Worm (Caenorhabditis elegans) whole organism, L1 larva: Measurements from ENCODE around the gene Y53C12A.11.

Experiments used
- C34B4.2 ChIP-seq: sonication (generic microtip); optimal IDR thresholded peaks from 2 replicates; lab custom pipeline; 2017; ENCODE audit warnings: mild to moderate bottlenecking, missing genetic modification characterization, missing compliant biosample characterization
- alr-1 ChIP-seq: fragments of 200-800 bp; sonication (Bioruptor generic); optimal IDR thresholded peaks from 2 replicates; lab custom pipeline; 2018; ENCODE audit warnings: borderline replicate concordance, mild to moderate bottlenecking, missing genetic modification characterization, missing compliant biosample characterization
- blmp-1 ChIP-seq: fragments of 150-350 bp; optimal IDR thresholded peaks from 2 replicates; lab custom pipeline; 2014; ENCODE audit warnings: missing biosample characterization, missing genetic modification characterization
- dpl-1 ChIP-seq, 3 experiments: fragments of 150-350 bp in 2 of 3; sonication (generic microtip) in 1 of 3; optimal IDR thresholded peaks; 2 replicates each; lab custom pipeline; 2014 to 2017; ENCODE audit warnings: missing biosample characterization in 3 of 3, missing genetic modification characterization in 3 of 3, missing genetic modification reagents in 3 of 3
- dsc-1 ChIP-seq: sonication (generic microtip); optimal IDR thresholded peaks from 2 replicates; lab custom pipeline; 2016; ENCODE audit warnings: mild to moderate bottlenecking, missing genetic modification characterization, missing compliant biosample characterization
- efl-1 ChIP-seq, 4 experiments: fragments of 150-350 bp; optimal IDR thresholded peaks in 3 of 4; peaks in 1 of 4; 1 replicate in 1 of 4; 2 replicates in 3 of 4; lab custom pipeline; 2014; ENCODE audit warnings: missing biosample characterization in 2 of 4, missing genetic modification characterization in 2 of 4, missing genetic modification reagents in 2 of 4
- efl-3 ChIP-seq: fragments of 200-800 bp; sonication (Bioruptor generic); optimal IDR thresholded peaks from 2 replicates; lab custom pipeline; 2018; ENCODE audit warnings: mild to moderate bottlenecking, missing genetic modification characterization, missing compliant biosample characterization
- egl-13 ChIP-seq: sonication (generic microtip); optimal IDR thresholded peaks from 2 replicates; lab custom pipeline; 2016; ENCODE audit warnings: missing genotype, missing genetic modification reagents, missing genetic modification characterization, missing compliant biosample characterization
- fkh-10 ChIP-seq: sonication (generic microtip); optimal IDR thresholded peaks from 2 replicates; lab custom pipeline; 2017; ENCODE audit warnings: missing biosample characterization, missing genetic modification reagents, missing genetic modification characterization
- grh-1 ChIP-seq: fragments of 200-800 bp; sonication (Bioruptor generic); IDR thresholded peaks from 2 replicates; pipeline ENCODE4 v1.3.6; 2022; ENCODE audit warnings: missing genetic modification reagents, missing genetic modification characterization, missing compliant biosample characterization
- irx-1 ChIP-seq: sonication (generic microtip); optimal IDR thresholded peaks from 2 replicates; lab custom pipeline; 2016; ENCODE audit warnings: missing genetic modification characterization, missing compliant biosample characterization
- jun-1 ChIP-seq: fragments of 150-350 bp; optimal IDR thresholded peaks from 2 replicates; lab custom pipeline; 2014; ENCODE audit warnings: missing biosample characterization, missing genetic modification reagents, missing genetic modification characterization
- lin-13 ChIP-seq: fragments of 150-350 bp; optimal IDR thresholded peaks from 2 replicates; lab custom pipeline; 2014; ENCODE audit warnings: missing biosample characterization, missing genetic modification reagents, missing genetic modification characterization
- lin-14 ChIP-seq: fragments of 200-800 bp; sonication (Bioruptor generic); optimal IDR thresholded peaks from 2 replicates; lab custom pipeline; 2018; ENCODE audit warnings: mild to moderate bottlenecking, missing genetic modification characterization, moderate library complexity, missing compliant biosample characterization
- lin-35 ChIP-seq, 2 experiments: fragments of 150-350 bp; optimal IDR thresholded peaks; 2 replicates each; lab custom pipeline; 2014; ENCODE audit warnings: missing biosample characterization in 2 of 2, missing genetic modification characterization in 2 of 2, missing genetic modification reagents in 2 of 2
- lsy-2 ChIP-seq, 2 experiments: fragments of 150-350 bp; optimal IDR thresholded peaks; 2 replicates each; lab custom pipeline; 2014; ENCODE audit warnings: missing biosample characterization in 2 of 2, missing genetic modification characterization in 2 of 2
- mep-1 ChIP-seq: fragments of 150-350 bp; optimal IDR thresholded peaks from 2 replicates; lab custom pipeline; 2014; ENCODE audit warnings: missing biosample characterization, missing genetic modification characterization
- nhr-19 ChIP-seq: fragments of 200-800 bp; sonication (Bioruptor generic); conservative IDR thresholded peaks from 2 replicates; pipeline ENCODE4 v1.3.6; 2022; ENCODE audit warnings: missing genetic modification characterization, missing compliant biosample characterization
- pax-3 ChIP-seq: fragments of 200-800 bp; sonication (Bioruptor generic); optimal IDR thresholded peaks from 2 replicates; lab custom pipeline; 2018; ENCODE audit warnings: mild to moderate bottlenecking, missing genetic modification characterization, moderate library complexity, missing compliant biosample characterization
- rnt-1 ChIP-seq: sonication (generic microtip); optimal IDR thresholded peaks from 2 replicates; lab custom pipeline; 2016; ENCODE audit warnings: mild to moderate bottlenecking, missing genetic modification characterization, moderate library complexity, missing compliant biosample characterization
- skn-1 ChIP-seq: fragments of 150-350 bp; optimal IDR thresholded peaks from 2 replicates; lab custom pipeline; 2014; ENCODE audit warnings: missing biosample characterization, missing genetic modification characterization
- snu-23 ChIP-seq: sonication (generic microtip); optimal IDR thresholded peaks from 2 replicates; lab custom pipeline; 2016; ENCODE audit warnings: missing genetic modification characterization, missing compliant biosample characterization
- tbx-2 ChIP-seq: sonication (generic microtip); optimal IDR thresholded peaks from 2 replicates; lab custom pipeline; 2016; ENCODE audit warnings: missing genetic modification characterization, missing compliant biosample characterization
- unc-130 ChIP-seq: fragments of 150-350 bp; optimal IDR thresholded peaks from 2 replicates; lab custom pipeline; 2017; ENCODE audit warnings: missing biosample characterization, missing genetic modification characterization, inconsistent platforms
- zag-1 ChIP-seq: fragments of 150-350 bp; optimal IDR thresholded peaks from 2 replicates; lab custom pipeline; 2014; ENCODE audit warnings: missing biosample characterization, missing genetic modification characterization

Gene Y53C12A.11

DNA sequence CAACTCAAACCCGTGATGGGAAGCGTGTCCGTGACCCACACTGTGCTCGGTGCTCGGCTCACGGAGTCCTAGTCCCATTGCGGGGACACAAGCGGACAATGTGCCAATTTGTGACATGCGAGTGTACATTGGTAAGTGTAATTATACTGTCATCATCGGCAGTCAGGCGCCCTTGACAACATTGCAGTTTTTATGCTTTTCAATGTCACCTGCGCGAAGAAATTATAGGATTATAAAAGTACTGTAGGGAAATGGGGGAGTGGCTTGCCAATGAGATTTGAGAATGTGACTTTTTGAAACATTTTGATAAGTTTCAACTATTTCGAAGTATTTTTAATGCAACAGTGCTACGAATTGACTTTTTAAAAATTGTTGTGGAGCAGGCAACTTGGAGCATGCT, 17.3 kb upstream of the Y53C12A.11 start:
- TF ChIP-seq unc-130 (no peak), tbx-2 (tag; lab: Kevin White, UChicago) (no peak)
- TF ChIP-seq, all 84 proteins: peak for 0

DNA sequence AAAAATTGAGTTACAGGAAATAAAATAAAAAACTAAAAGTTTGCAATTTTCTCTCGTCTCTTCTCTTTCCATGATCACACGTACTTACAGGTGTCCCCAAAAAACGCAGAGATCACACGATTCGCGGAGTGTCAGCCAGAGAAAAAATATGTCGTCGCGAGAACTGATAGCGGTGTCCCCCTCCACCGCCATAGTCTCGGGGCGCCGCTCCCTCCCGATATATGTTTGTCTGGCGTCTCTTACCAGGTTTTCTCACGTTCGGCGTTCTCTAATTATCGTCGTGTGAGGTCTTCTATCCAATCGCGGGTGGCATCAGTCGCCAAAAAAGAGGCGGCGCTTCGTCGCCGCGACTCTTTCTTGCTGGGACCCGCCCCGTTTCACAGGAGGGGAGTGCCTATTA, 13.3 kb upstream of the Y53C12A.11 start, which contains the start of gene mab-3:
Gene mab-3 (plus strand): TSS at position 328 of the 400 bp plus-strand sequence.
- TF ChIP-seq rnt-1 (tag; lab: Kevin White, UChicago): peak; percentile 15
- peak; percentile 61 for TF ChIP-seq lin-14 (GFP tag; lab: Kevin White, UChicago)
- peak; percentile 34; the same call in 1 of the 2 replicates for TF ChIP-seq nhr-19 (GFP tag; lab: Robert Waterston, UW)

DNA sequence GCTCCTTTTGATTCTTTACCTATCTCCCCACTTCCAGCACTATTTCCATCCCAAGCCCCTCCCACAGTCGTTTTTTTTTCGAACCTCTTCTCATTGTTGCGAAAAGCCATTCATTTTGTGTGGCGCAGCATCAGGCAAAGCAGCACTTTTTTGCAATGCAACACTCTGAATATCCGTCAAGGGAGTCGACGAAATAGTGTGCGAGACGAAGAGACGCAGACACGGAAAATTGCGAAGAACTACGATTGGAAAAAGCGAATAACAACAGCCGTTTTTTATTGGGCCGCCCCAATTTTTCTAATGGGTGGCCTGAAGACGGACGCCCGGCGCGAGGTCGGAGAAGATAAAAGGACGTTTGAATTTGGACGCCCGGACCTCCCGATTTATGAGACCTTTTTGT, 11.4 kb upstream of the Y53C12A.11 start:
- TF ChIP-seq lin-14 (GFP tag; lab: Kevin White, UChicago) (peak; percentile 46), tbx-2 (tag; lab: Kevin White, UChicago) (no peak), efl-1 (optimal IDR thresholded peaks at IDR 0.05; lab: Kevin White, UChicago) (no peak), efl-1 (GFP tag; optimal IDR thresholded peaks at IDR 0.05 in 1 of 2; lab: Kevin White, UChicago) (peak in 1 of 2 experiments; percentile 12)

DNA sequence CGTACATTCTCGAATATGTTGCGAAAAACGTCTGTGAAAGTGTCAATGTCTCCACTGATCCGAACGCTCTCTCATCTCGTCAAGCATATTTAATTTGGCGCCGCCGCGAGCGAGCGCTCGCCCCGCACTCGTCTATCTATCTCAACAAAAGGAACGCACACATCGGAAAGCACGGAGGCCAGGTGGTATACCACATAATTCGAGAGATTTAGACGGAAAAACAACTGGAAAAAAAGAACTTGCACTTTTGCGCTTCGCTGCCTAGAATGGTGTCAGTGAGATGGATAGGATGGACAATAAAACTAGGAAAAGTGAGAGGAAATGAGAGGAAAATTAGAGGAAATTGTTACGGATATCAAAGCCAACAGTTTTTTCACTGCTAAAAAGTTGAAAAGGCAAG, 10.7 kb upstream of the Y53C12A.11 start:
- TF ChIP-seq zag-1 (tag; lab: Kevin White, UChicago): no peak
- no peak for TF ChIP-seq lin-35 (GFP tag; optimal IDR thresholded peaks at IDR 0.05; lab: Kevin White, UChicago)
- no peak for TF ChIP-seq alr-1 (tag; lab: Kevin White, UChicago)
- peak; percentile 13 for TF ChIP-seq lin-14 (GFP tag; lab: Kevin White, UChicago)
- TF ChIP-seq lin-13 (GFP tag; lab: Kevin White, UChicago): no peak
- TF ChIP-seq blmp-1 (tag; lab: Kevin White, UChicago): peak; percentile 74

DNA sequence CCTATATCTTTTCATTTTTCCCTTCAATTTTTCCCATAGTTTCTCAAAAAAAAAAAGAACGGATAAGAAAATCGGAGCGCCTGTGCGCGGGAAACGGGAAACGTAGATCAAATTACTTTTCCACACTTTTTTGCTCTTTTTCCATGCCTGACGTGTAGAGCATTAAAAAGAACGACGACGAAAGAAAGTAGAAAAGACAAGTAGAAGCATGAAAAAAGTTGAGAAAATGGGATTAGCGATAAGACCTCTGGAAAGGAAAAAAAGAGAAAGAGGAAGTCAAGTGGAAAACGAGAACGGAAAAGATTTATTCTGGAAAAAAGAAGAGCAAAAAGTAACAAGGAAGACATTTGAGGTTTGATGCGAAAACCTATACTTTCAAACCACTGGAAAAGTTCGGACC, 10.0 kb upstream of the Y53C12A.11 start:
- peak; percentile 19 for TF ChIP-seq lin-14 (GFP tag; lab: Kevin White, UChicago)
- no peak for TF ChIP-seq skn-1 (tag; lab: Kevin White, UChicago)
- TF ChIP-seq jun-1 (tag; lab: Kevin White, UChicago): no peak
- TF ChIP-seq grh-1 (GFP tag; lab: Robert Waterston, UW): no peak
- no peak for TF ChIP-seq lin-35 (GFP tag; optimal IDR thresholded peaks at IDR 0.05; lab: Kevin White, UChicago)
- TF ChIP-seq efl-3: no peak
- no peak for TF ChIP-seq egl-13
- TF ChIP-seq fkh-10: peak; percentile 92
- no peak for TF ChIP-seq mep-1 (tag; lab: Kevin White, UChicago)
- no peak for TF ChIP-seq C34B4.2 (tag; lab: Kevin White, UChicago)
- no peak for TF ChIP-seq dpl-1 (GFP tag; optimal IDR thresholded peaks at IDR 0.05; lab: Kevin White, UChicago)

DNA sequence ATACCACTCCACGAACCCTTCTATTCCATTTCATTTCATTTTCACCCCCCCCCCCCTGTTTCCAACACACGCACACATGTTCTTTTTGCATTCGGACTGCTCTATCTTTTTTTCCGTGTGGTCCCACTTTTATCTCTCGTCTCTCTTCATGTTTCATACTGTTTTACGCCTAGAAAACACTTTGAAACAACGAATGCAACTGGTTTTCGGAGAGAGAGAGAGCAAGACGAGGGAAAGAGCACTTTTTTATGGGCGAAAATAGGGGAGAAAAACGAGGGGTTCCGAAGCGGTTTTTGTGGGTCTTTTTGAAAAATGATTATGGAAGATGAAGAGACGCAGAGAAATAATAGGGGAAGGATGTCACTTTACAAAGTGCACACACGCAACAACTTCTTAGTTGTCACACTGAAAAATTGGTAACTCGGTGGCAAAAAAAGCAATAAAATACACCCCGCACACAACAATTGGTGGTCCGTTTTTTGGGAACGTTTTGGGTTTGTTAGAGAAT, 8.7 kb upstream of the Y53C12A.11 start:
- TF ChIP-seq irx-1 (tag; lab: Kevin White, UChicago): no peak
- TF ChIP-seq grh-1 (GFP tag; lab: Robert Waterston, UW): no peak
- peak in 1 of 2 experiments; percentile 8 for TF ChIP-seq lsy-2 (tag; optimal IDR thresholded peaks at IDR 0.05; lab: Kevin White, UChicago)
- TF ChIP-seq dsc-1 (tag; lab: Kevin White, UChicago): peak; percentile 64
- TF ChIP-seq rnt-1 (tag; lab: Kevin White, UChicago): peak; percentile 55
- TF ChIP-seq lin-14 (GFP tag; lab: Kevin White, UChicago): peak; percentile 81
- TF ChIP-seq, all 84 proteins: peak for 4

DNA sequence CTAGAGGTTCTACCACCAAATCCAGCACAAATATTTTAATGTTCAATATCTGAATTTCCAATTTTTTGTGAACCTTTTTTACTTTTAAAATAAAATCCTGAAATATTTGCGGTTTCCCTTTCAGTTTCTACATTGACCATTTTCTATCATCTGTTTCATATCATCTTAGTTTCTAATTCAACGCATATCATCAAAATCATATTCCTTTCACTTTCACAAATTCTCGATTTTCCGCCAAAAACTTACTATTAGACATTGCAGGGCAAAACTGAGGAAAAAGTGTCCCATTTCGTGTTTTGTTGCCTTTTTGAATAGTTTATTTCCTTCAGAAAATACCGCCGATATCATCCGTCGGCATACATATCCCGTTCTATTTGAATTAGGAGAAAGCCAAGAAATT, 6.6 kb upstream of the Y53C12A.11 start:
- TF ChIP-seq blmp-1 (tag; lab: Kevin White, UChicago): peak; percentile 84
- no peak for TF ChIP-seq pax-3

DNA sequence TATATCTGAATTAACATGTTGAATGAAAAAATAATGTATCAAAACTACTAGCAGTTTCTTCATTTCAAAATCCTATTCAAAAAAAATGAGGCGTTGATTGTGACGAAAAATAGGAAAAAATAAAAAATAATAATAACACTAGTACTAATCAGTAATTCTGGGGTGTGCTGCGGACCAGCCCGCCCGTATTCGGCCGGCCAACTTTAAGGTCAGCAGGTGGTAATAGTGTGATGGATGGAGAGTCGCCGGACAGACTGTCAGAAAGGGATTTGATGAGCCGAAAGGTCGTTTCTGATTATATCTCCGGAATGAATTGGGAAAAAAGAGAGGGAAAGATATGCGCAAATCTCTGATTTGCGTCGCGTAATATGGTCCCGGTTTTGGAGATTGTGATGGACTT, 6.0 kb upstream of the Y53C12A.11 start, which contains the start of gene cutl-2:
Gene cutl-2 (minus strand): TSS at position 210 of the 400 bp plus-strand sequence.
- TF ChIP-seq snu-23 (GFP tag; lab: Kevin White, UChicago): no peak
